Fruit fly (Drosophila melanogaster) S2 (cell line): ENCODE data around the gene aub.

Experiments used
- CG8478 ChIP-seq: fragments of >200 bp; optimal IDR thresholded peaks from 2 replicates; lab custom pipeline; 2018
- CTCF ChIP-seq, 2 experiments: fragments of >200 bp; optimal IDR thresholded peaks; 2 replicates each; lab custom pipeline; 2018

- TF ChIP-seq CTCF (optimal IDR thresholded peaks at IDR 0.05; lab: Kevin White, UChicago) (no peak), CG8478 (lab: Kevin White, UChicago) (no peak)
These were observed 13.4 kb upstream of the aub start for dm6 chr2L:11014671-11015070.
